Fruit fly (Drosophila melanogaster): ENCODE results near the gene CG31560.

Gene CG31560

DNA sequence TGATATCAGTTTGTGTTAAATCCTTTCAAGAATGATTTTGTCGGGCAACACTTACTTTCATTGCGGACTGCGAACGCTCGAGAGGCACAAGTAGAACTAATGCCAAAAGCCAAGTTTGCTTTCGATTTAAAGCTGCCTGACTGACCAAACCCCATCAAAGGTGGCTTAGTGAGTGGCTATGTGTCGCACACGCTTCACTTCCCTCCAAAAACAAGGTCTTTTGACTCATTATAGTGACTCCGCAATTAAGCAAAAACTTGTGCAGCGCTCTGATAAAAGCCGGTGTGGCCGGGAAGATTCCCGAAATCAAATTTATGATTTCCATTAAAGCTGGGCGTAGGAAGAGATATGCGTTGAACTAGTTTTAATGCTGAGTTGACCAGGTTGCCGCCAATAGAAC lies 24.7 kb upstream of the CG31560 start, which contains the start of gene CG15597:
Gene CG15597, minus strand, starts transcription at position 101 of the 400 bp plus-strand sequence.
- no peak for TF ChIP-seq pad (GFP tag; optimal IDR thresholded peaks at IDR 0.05)
- TF ChIP-seq ovo (GFP tag; optimal IDR thresholded peaks at IDR 0.05), result no peak
- TF ChIP-seq Crg-1 (GFP tag; optimal IDR thresholded peaks at IDR 0.05), result no peak
- no peak for TF ChIP-seq Mnt (GFP tag; optimal IDR thresholded peaks at IDR 0.05)
- TF ChIP-seq CG14711 (tag; optimal IDR thresholded peaks at IDR 0.05), result no peak
- no peak for TF ChIP-seq tj (GFP tag; optimal IDR thresholded peaks at IDR 0.05)

DNA sequence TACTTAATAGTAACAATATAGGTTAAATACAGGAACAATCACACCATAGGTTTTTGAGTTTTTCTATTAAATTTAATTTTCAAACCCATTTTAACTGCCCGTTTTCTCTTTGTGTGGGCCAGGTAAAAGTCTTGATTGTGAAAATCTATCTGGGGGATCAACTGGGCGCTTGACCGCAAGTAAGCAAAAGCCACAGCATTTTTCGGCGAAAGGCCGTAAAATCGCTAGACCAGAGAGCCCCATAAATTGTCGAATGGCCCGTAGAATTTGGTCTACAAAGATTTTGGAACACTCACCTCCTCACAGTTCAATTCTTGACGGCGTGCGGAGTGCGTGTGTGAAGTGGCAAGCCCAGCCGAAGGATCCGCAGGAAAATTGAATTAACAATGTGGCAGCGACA lies 22.3 kb upstream of the CG31560 start, which contains the start of gene CG15594:
Gene CG15594, plus strand, starts transcription at position 301 of the 400 bp plus-strand sequence.
- TF ChIP-seq pad (GFP tag; optimal IDR thresholded peaks at IDR 0.05) (no peak), cic (GFP tag; optimal IDR thresholded peaks at IDR 0.05) (no peak), Clk (GFP tag; optimal IDR thresholded peaks at IDR 0.05) (no peak), cnc (optimal IDR thresholded peaks at IDR 0.05) (no peak), CG1620 (GFP tag; optimal IDR thresholded peaks at IDR 0.05) (no peak), CG12768 (GFP tag; optimal IDR thresholded peaks at IDR 0.05) (no peak), Hr96 (GFP tag; optimal IDR thresholded peaks at IDR 0.05) (no peak), ovo (GFP tag; optimal IDR thresholded peaks at IDR 0.05) (no peak), Crg-1 (GFP tag; optimal IDR thresholded peaks at IDR 0.05) (no peak), CG11617 (GFP tag; optimal IDR thresholded peaks at IDR 0.05) (no peak), CG7045 (GFP tag; optimal IDR thresholded peaks at IDR 0.05) (no peak), bab1 (GFP tag; optimal IDR thresholded peaks at IDR 0.05) (no peak), toe (GFP tag; optimal IDR thresholded peaks at IDR 0.05) (no peak), CG7101 (tag; optimal IDR thresholded peaks at IDR 0.05) (no peak), CG14711 (tag; optimal IDR thresholded peaks at IDR 0.05) (no peak), CG33017 (tag; optimal IDR thresholded peaks at IDR 0.05) (no peak), Mnt (GFP tag; optimal IDR thresholded peaks at IDR 0.05) (no peak), CG5204 (GFP tag; optimal IDR thresholded peaks at IDR 0.05) (no peak), kay (GFP tag; ENCODE audit: borderline replicate concordance) (no peak)

DNA sequence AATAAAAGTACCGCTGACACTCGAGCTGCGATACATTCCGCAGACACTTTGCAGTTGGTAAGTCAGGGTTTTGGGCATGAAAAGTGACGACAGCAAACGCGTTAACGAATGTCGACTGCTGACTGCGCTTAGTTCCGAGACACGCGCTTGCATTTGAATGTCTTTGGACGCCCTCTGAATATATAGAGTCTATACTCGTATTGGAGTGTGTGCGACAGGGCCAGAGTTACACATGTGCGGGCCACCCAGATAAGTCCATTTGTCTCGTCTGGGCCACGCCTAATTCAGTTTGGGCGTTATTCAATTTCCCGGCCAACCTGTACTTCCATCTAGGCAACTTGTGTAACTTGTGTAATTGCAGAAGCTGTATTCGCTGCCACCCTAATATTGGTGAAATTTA lies 19.5 kb upstream of the CG31560 start:
- no peak for TF ChIP-seq Crg-1 (GFP tag; optimal IDR thresholded peaks at IDR 0.05)
- TF ChIP-seq CG5204 (GFP tag; optimal IDR thresholded peaks at IDR 0.05), result no peak
- TF ChIP-seq CG12768 (GFP tag; optimal IDR thresholded peaks at IDR 0.05), result no peak
- TF ChIP-seq toe (GFP tag; optimal IDR thresholded peaks at IDR 0.05), result no peak
- TF ChIP-seq Mnt (GFP tag; optimal IDR thresholded peaks at IDR 0.05), result no peak
- TF ChIP-seq ovo (GFP tag; optimal IDR thresholded peaks at IDR 0.05), result no peak
- no peak for TF ChIP-seq CG11617 (GFP tag; optimal IDR thresholded peaks at IDR 0.05)
- no peak for TF ChIP-seq CG7045 (GFP tag; optimal IDR thresholded peaks at IDR 0.05)
- no peak for TF ChIP-seq pad (GFP tag; optimal IDR thresholded peaks at IDR 0.05)
- TF ChIP-seq cnc (optimal IDR thresholded peaks at IDR 0.05), result no peak

dm6 chr3R:6291437-6291836 lies 18.3 kb upstream of the CG31560 start, which contains the start of gene Osi13:
Osi13 (plus strand) TSS chr3R:6291737.
- TF ChIP-seq ovo (GFP tag; optimal IDR thresholded peaks at IDR 0.05) (no peak), bab1 (GFP tag; optimal IDR thresholded peaks at IDR 0.05) (no peak), CG7045 (GFP tag; optimal IDR thresholded peaks at IDR 0.05) (no peak), cnc (optimal IDR thresholded peaks at IDR 0.05) (no peak), CG1620 (GFP tag; optimal IDR thresholded peaks at IDR 0.05) (no peak), CG5204 (GFP tag; optimal IDR thresholded peaks at IDR 0.05) (no peak), CG33017 (tag; optimal IDR thresholded peaks at IDR 0.05) (no peak), Crg-1 (GFP tag; optimal IDR thresholded peaks at IDR 0.05) (no peak), Mnt (GFP tag; optimal IDR thresholded peaks at IDR 0.05) (no peak), CG14711 (tag; optimal IDR thresholded peaks at IDR 0.05) (no peak), CG11617 (GFP tag; optimal IDR thresholded peaks at IDR 0.05) (no peak), Hr96 (GFP tag; optimal IDR thresholded peaks at IDR 0.05) (no peak), CG12768 (GFP tag; optimal IDR thresholded peaks at IDR 0.05) (no peak), cic (GFP tag; optimal IDR thresholded peaks at IDR 0.05) (no peak), kay (GFP tag; ENCODE audit: borderline replicate concordance) (no peak), tj (GFP tag; optimal IDR thresholded peaks at IDR 0.05) (no peak), pad (GFP tag; optimal IDR thresholded peaks at IDR 0.05) (no peak), CG7101 (tag; optimal IDR thresholded peaks at IDR 0.05) (no peak), Clk (GFP tag; optimal IDR thresholded peaks at IDR 0.05) (no peak), toe (GFP tag; optimal IDR thresholded peaks at IDR 0.05) (no peak)

DNA sequence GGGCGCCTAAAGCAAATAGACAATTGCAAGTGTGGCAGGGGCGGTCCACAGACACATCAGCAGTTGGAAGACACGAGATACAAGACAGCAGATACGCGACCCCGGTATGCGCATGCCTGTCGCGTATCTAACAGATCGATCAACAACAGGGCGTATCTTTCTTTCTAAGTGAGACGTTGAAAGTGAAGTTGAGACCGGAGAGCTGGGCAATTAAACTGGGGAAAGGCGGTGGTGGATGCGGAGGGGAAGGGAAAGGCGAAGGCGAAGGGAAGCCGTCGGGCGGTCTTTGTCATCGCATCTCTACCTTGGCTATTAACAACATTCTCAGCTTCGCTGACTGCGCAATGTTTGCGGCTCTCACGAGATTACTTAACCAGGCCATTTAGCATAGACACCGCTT lies 15.7 kb upstream of the CG31560 start:
- TF ChIP-seq CG12768 (GFP tag; optimal IDR thresholded peaks at IDR 0.05), result no peak
- TF ChIP-seq CG7045 (GFP tag; optimal IDR thresholded peaks at IDR 0.05), result no peak
- TF ChIP-seq Crg-1 (GFP tag; optimal IDR thresholded peaks at IDR 0.05), result no peak
- TF ChIP-seq ovo (GFP tag; optimal IDR thresholded peaks at IDR 0.05), result no peak
- TF ChIP-seq tj (GFP tag; optimal IDR thresholded peaks at IDR 0.05), result no peak

DNA sequence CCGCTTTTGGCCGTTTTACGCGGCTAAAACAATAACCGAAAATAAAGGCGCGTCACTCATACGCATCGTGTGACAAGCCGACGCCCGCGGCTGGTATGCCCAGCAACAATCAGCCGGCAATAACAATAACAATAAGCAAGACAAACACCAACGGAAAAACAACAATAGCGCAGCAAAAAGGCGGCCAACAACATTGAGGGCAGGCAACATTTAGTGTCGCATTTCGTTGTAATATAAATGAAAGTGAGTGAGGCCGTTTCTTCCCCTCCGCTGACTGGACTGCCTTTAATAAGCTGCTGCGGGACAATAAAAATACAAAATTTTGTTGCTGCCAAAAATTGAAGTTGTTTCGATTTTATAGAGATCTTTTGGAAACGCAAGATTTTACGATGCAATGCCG lies 12.6 kb upstream of the CG31560 start:
- no peak for TF ChIP-seq CG1620 (GFP tag; optimal IDR thresholded peaks at IDR 0.05)
- TF ChIP-seq ovo (GFP tag; optimal IDR thresholded peaks at IDR 0.05), result no peak
- TF ChIP-seq Clk (GFP tag; optimal IDR thresholded peaks at IDR 0.05), result no peak
- TF ChIP-seq CG11617 (GFP tag; optimal IDR thresholded peaks at IDR 0.05), result no peak
- TF ChIP-seq Mnt (GFP tag; optimal IDR thresholded peaks at IDR 0.05), result no peak
- no peak for TF ChIP-seq CG5204 (GFP tag; optimal IDR thresholded peaks at IDR 0.05)
- no peak for TF ChIP-seq Hr96 (GFP tag; optimal IDR thresholded peaks at IDR 0.05)
- TF ChIP-seq pad (GFP tag; optimal IDR thresholded peaks at IDR 0.05), result no peak
- no peak for TF ChIP-seq CG7045 (GFP tag; optimal IDR thresholded peaks at IDR 0.05)
- no peak for TF ChIP-seq Crg-1 (GFP tag; optimal IDR thresholded peaks at IDR 0.05)
- no peak for TF ChIP-seq tj (GFP tag; optimal IDR thresholded peaks at IDR 0.05)
- no peak for TF ChIP-seq kay (GFP tag; ENCODE audit: borderline replicate concordance)

DNA sequence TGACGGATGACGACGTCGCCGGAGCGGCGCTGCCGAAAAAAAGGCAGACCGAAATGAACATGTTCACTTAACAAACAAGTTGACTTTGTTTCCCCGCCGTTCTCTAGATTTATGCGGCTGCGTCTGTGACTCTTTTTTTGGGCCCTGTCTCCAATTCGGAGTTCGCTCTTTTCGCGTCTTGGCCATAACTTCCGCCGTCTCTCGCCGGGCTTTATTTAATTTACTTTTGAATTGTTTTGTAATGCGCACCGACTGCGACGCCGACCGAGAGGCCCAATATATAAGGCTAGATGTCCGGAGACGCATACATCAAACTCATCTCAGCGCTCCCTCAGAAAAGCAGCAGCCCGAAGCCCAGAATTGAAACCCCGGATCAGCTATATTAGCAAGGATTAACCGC lies 10.9 kb upstream of the CG31560 start, which contains the start of gene Osi14:
Gene Osi14, plus strand, starts transcription at position 301 of the 400 bp plus-strand sequence.
- TF ChIP-seq cic (GFP tag; optimal IDR thresholded peaks at IDR 0.05) (no peak), CG1620 (GFP tag; optimal IDR thresholded peaks at IDR 0.05) (no peak), Hr96 (GFP tag; optimal IDR thresholded peaks at IDR 0.05) (no peak), Mnt (GFP tag; optimal IDR thresholded peaks at IDR 0.05) (no peak), CG7101 (tag; optimal IDR thresholded peaks at IDR 0.05) (no peak), CG12768 (GFP tag; optimal IDR thresholded peaks at IDR 0.05) (no peak), pad (GFP tag; optimal IDR thresholded peaks at IDR 0.05) (no peak), toe (GFP tag; optimal IDR thresholded peaks at IDR 0.05) (no peak), Crg-1 (GFP tag; optimal IDR thresholded peaks at IDR 0.05) (no peak), bab1 (GFP tag; optimal IDR thresholded peaks at IDR 0.05) (no peak), CG7045 (GFP tag; optimal IDR thresholded peaks at IDR 0.05) (no peak), CG14711 (tag; optimal IDR thresholded peaks at IDR 0.05) (no peak), ovo (GFP tag; optimal IDR thresholded peaks at IDR 0.05) (no peak), cnc (optimal IDR thresholded peaks at IDR 0.05) (no peak), CG33017 (tag; optimal IDR thresholded peaks at IDR 0.05) (no peak)

Measured in whole organism, adult.